Worm (Caenorhabditis elegans) whole organism, L3 larva: Measurements from ENCODE around the gene Y19D10B.8.

ENCODE experiments used
- ZK546.5 ChIP-seq: sonication (generic microtip); optimal IDR thresholded peaks from 2 replicates; lab custom pipeline; 2017; ENCODE audit warnings: missing biosample characterization, missing genetic modification characterization
- ama-1 ChIP-seq: fragments of 150-350 bp; optimal IDR thresholded peaks from 2 replicates; lab custom pipeline; 2018
- ceh-82 ChIP-seq: fragments of 150-350 bp; optimal IDR thresholded peaks from 2 replicates; lab custom pipeline; 2014; ENCODE audit warnings: missing biosample characterization, missing genetic modification characterization
- fos-1 ChIP-seq: fragments of 150-350 bp; optimal IDR thresholded peaks from 2 replicates; lab custom pipeline; 2014; ENCODE audit warnings: missing biosample characterization, missing genetic modification characterization
- lin-15B ChIP-seq: fragments of 150-350 bp; optimal IDR thresholded peaks from 2 replicates; lab custom pipeline; 2014; ENCODE audit warnings: missing biosample characterization, missing genetic modification characterization
- lin-39 ChIP-seq: fragments of 150-350 bp; optimal IDR thresholded peaks from 2 replicates; lab custom pipeline; 2018; ENCODE audit warnings: missing biosample characterization, missing genetic modification reagents, missing genetic modification characterization
- mml-1 ChIP-seq: fragments of 150-350 bp; sonication (generic microtip); optimal IDR thresholded peaks from 3 replicates; lab custom pipeline; 2014; ENCODE audit warnings: missing biosample characterization, missing genetic modification characterization
- nhr-11 ChIP-seq: fragments of 150-350 bp; optimal IDR thresholded peaks from 2 replicates; lab custom pipeline; 2014; ENCODE audit warnings: missing biosample characterization, missing genetic modification characterization
- skn-1 ChIP-seq: fragments of 150-350 bp; optimal IDR thresholded peaks from 2 replicates; lab custom pipeline; 2014; ENCODE audit warnings: missing biosample characterization, missing genetic modification characterization
- unc-39 ChIP-seq: sonication (generic microtip); optimal IDR thresholded peaks from 4 replicates; lab custom pipeline; 2017; ENCODE audit warnings: missing biosample characterization, missing genetic modification characterization

- TF ChIP-seq mml-1 (tag; lab: Kevin White, UChicago) (no peak), ama-1 (lab: Kevin White, UChicago) (no peak), fos-1 (tag; lab: Kevin White, UChicago) (no peak), lin-15B (tag; lab: Kevin White, UChicago) (no peak), ZK546.5 (tag; lab: Kevin White, UChicago) (no peak), unc-39 (tag; lab: Kevin White, UChicago) (no peak), nhr-11 (tag; lab: Kevin White, UChicago) (no peak), lin-39 (tag; lab: Kevin White, UChicago) (no peak), ceh-82 (no peak), skn-1 (tag; lab: Kevin White, UChicago) (no peak)
Measured at ce11 chrV:2303775-2304174, 3.0 kb upstream of the Y19D10B.8 start, which contains the start of gene irld-15.
